Worm (Caenorhabditis elegans) whole organism, L3 larva: ENCODE results near the gene str-73.

Experiments
- R02D3.7 ChIP-seq: fragments of 150-350 bp; optimal IDR thresholded peaks from 2 replicates; lab custom pipeline; 2014; ENCODE audit warnings: missing biosample characterization, missing genetic modification characterization
- ama-1 ChIP-seq: fragments of 150-350 bp; optimal IDR thresholded peaks from 2 replicates; lab custom pipeline; 2018
- elt-1 ChIP-seq: fragments of 150-350 bp; optimal IDR thresholded peaks from 2 replicates; lab custom pipeline; 2014; ENCODE audit warnings: missing biosample characterization, missing genetic modification characterization
- elt-3 ChIP-seq, 3 experiments: fragments of 150-350 bp in 1 of 3; sonication (generic microtip) in 2 of 3; optimal IDR thresholded peaks; 2 replicates in 2 of 3; 4 replicates in 1 of 3; lab custom pipeline; 2014 to 2017; ENCODE audit warnings: missing biosample characterization in 3 of 3, missing genetic modification characterization in 3 of 3
- mdl-1 ChIP-seq: fragments of 150-350 bp; optimal IDR thresholded peaks from 2 replicates; lab custom pipeline; 2014; ENCODE audit warnings: missing biosample characterization, missing genetic modification characterization
- nhr-12 ChIP-seq: fragments of 150-350 bp; optimal IDR thresholded peaks from 2 replicates; lab custom pipeline; 2014; ENCODE audit warnings: missing biosample characterization, missing genetic modification characterization
- nhr-76 ChIP-seq: fragments of 150-350 bp; sonication (generic microtip); optimal IDR thresholded peaks from 5 replicates; lab custom pipeline; 2014; ENCODE audit warnings: missing biosample characterization, missing genetic modification characterization
- nhr-77 ChIP-seq: fragments of 150-350 bp; optimal IDR thresholded peaks from 2 replicates; lab custom pipeline; 2014; ENCODE audit warnings: missing biosample characterization, missing genetic modification characterization
- pha-4 ChIP-seq: fragments of 150-350 bp; optimal IDR thresholded peaks from 2 replicates; lab custom pipeline; 2014; ENCODE audit warnings: missing biosample characterization, missing genetic modification reagents, missing genetic modification characterization
- skn-1 ChIP-seq: fragments of 150-350 bp; optimal IDR thresholded peaks from 2 replicates; lab custom pipeline; 2014; ENCODE audit warnings: missing biosample characterization, missing genetic modification characterization
- unc-62 ChIP-seq: fragments of 150-350 bp; sonication (generic microtip); optimal IDR thresholded peaks from 4 replicates; lab custom pipeline; 2014; ENCODE audit warnings: missing biosample characterization, missing genetic modification reagents, missing genetic modification characterization
- zag-1 ChIP-seq: fragments of 150-350 bp; optimal IDR thresholded peaks from 2 replicates; lab custom pipeline; 2014; ENCODE audit warnings: missing biosample characterization, missing genetic modification characterization

- TF ChIP-seq nhr-76 (tag; lab: Kevin White, UChicago) (no peak), mdl-1 (tag; lab: Kevin White, UChicago) (no peak), nhr-77 (tag; lab: Kevin White, UChicago) (no peak), ama-1 (lab: Kevin White, UChicago) (no peak), R02D3.7 (no peak), elt-3 (tag; optimal IDR thresholded peaks at IDR 0.05; lab: Kevin White, UChicago) (no peak), nhr-12 (no peak), elt-1 (tag; lab: Kevin White, UChicago) (no peak), zag-1 (no peak), skn-1 (tag; lab: Kevin White, UChicago) (no peak), unc-62 (GFP tag; lab: Kevin White, UChicago) (no peak), pha-4 (no peak)
These were observed 25.0 kb downstream of the str-73 start, which contains the start of gene str-14 for ce11 chrV:16455065-16455464.
